Worm (Caenorhabditis elegans) whole organism, L1 larva: Measurements from ENCODE around the gene str-3.

ENCODE experiments used
- lin-15B ChIP-seq: fragments of 150-350 bp; sonication (generic microtip); optimal IDR thresholded peaks from 3 replicates; lab custom pipeline; 2014; ENCODE audit warnings: missing biosample characterization, missing genetic modification characterization
- lin-39 ChIP-seq: fragments of 150-350 bp; optimal IDR thresholded peaks from 2 replicates; lab custom pipeline; 2014; ENCODE audit warnings: missing biosample characterization, missing genetic modification reagents, missing genetic modification characterization
- nhr-12 ChIP-seq: sonication (generic microtip); optimal IDR thresholded peaks from 2 replicates; lab custom pipeline; 2017; ENCODE audit warnings: missing biosample characterization, missing genetic modification characterization
- nhr-71 ChIP-seq: sonication (generic microtip); optimal IDR thresholded peaks from 2 replicates; lab custom pipeline; 2016; ENCODE audit warnings: mild to moderate bottlenecking, missing genetic modification characterization, moderate library complexity, missing compliant biosample characterization
- snpc-4 ChIP-seq: fragments of 150-350 bp; optimal IDR thresholded peaks from 2 replicates; lab custom pipeline; 2014; ENCODE audit warnings: missing biosample characterization, missing genetic modification characterization
- unc-62 ChIP-seq: fragments of 150-350 bp; optimal IDR thresholded peaks from 2 replicates; lab custom pipeline; 2014; ENCODE audit warnings: missing biosample characterization, missing genetic modification reagents, missing genetic modification characterization
- zag-1 ChIP-seq: fragments of 150-350 bp; optimal IDR thresholded peaks from 2 replicates; lab custom pipeline; 2014; ENCODE audit warnings: missing biosample characterization, missing genetic modification characterization
- ztf-4 ChIP-seq: fragments of 150-350 bp; optimal IDR thresholded peaks from 2 replicates; lab custom pipeline; 2014; ENCODE audit warnings: missing biosample characterization, missing genetic modification characterization

ce11 chrIV:11145929-11146339 is 45.8 kb upstream of the str-3 start:
- TF ChIP-seq nhr-12 (tag; lab: Kevin White, UChicago) (no peak), lin-39 (no peak), zag-1 (tag; lab: Kevin White, UChicago) (no peak), unc-62 (GFP tag; lab: Kevin White, UChicago) (no peak), ztf-4 (no peak), nhr-71 (no peak), lin-15B (tag; lab: Kevin White, UChicago) (no peak), snpc-4 (tag; lab: Kevin White, UChicago) (no peak)
